Worm (Caenorhabditis elegans) whole organism, L1 larva: ENCODE results near the gene hex-2.

Experiments
- C16A3.4 ChIP-seq: fragments of 150-350 bp; optimal IDR thresholded peaks from 2 replicates; lab custom pipeline; 2014; ENCODE audit warnings: missing biosample characterization, missing genetic modification characterization
- C34B4.2 ChIP-seq: sonication (generic microtip); optimal IDR thresholded peaks from 2 replicates; lab custom pipeline; 2017; ENCODE audit warnings: mild to moderate bottlenecking, missing genetic modification characterization, missing compliant biosample characterization
- F16B12.6 ChIP-seq: fragments of 150-350 bp; optimal IDR thresholded peaks from 2 replicates; lab custom pipeline; 2014; ENCODE audit warnings: missing biosample characterization, missing genetic modification characterization
- Y116A8C.19 ChIP-seq: sonication (generic microtip); optimal IDR thresholded peaks from 2 replicates; lab custom pipeline; 2016; ENCODE audit warnings: missing compliant biosample characterization, missing genetic modification characterization, borderline replicate concordance
- alr-1 ChIP-seq: fragments of 200-800 bp; sonication (Bioruptor generic); optimal IDR thresholded peaks from 2 replicates; lab custom pipeline; 2018; ENCODE audit warnings: borderline replicate concordance, mild to moderate bottlenecking, missing genetic modification characterization, missing compliant biosample characterization
- ces-1 ChIP-seq: fragments of 150-350 bp; optimal IDR thresholded peaks from 2 replicates; lab custom pipeline; 2014; ENCODE audit warnings: missing biosample characterization, missing genetic modification reagents, missing genetic modification characterization
- efl-1 ChIP-seq, 4 experiments: fragments of 150-350 bp; optimal IDR thresholded peaks in 3 of 4; peaks in 1 of 4; 1 replicate in 1 of 4; 2 replicates in 3 of 4; lab custom pipeline; 2014; ENCODE audit warnings: missing biosample characterization in 2 of 4, missing genetic modification characterization in 2 of 4, missing genetic modification reagents in 2 of 4
- elt-2 ChIP-seq: sonication (generic microtip); optimal IDR thresholded peaks from 2 replicates; lab custom pipeline; 2016; ENCODE audit warnings: missing genetic modification characterization, mild to moderate bottlenecking, inconsistent platforms, missing compliant biosample characterization, missing genetic modification reagents
- elt-3 ChIP-seq, 6 experiments: fragments of 150-350 bp in 1 of 6; sonication (generic microtip); optimal IDR thresholded peaks; 2 replicates each; lab custom pipeline; 2017 to 2018; ENCODE audit warnings: missing biosample characterization in 6 of 6, missing genetic modification characterization in 6 of 6, inconsistent platforms in 1 of 6
- fkh-10 ChIP-seq: sonication (generic microtip); optimal IDR thresholded peaks from 2 replicates; lab custom pipeline; 2017; ENCODE audit warnings: missing biosample characterization, missing genetic modification reagents, missing genetic modification characterization
- fos-1 ChIP-seq: fragments of 150-350 bp; optimal IDR thresholded peaks from 2 replicates; lab custom pipeline; 2014; ENCODE audit warnings: missing biosample characterization, missing genetic modification characterization
- hlh-17 ChIP-seq: fragments of 200-800 bp; sonication (Bioruptor generic); optimal IDR thresholded peaks from 2 replicates; lab custom pipeline; 2018; ENCODE audit warnings: missing genetic modification characterization, mild to moderate bottlenecking, missing compliant biosample characterization, moderate library complexity, borderline replicate concordance
- hlh-4 ChIP-seq: sonication (generic microtip); optimal IDR thresholded peaks from 2 replicates; lab custom pipeline; 2016; ENCODE audit warnings: mild to moderate bottlenecking, missing genetic modification characterization, missing compliant biosample characterization
- jun-1 ChIP-seq: fragments of 150-350 bp; optimal IDR thresholded peaks from 2 replicates; lab custom pipeline; 2014; ENCODE audit warnings: missing biosample characterization, missing genetic modification reagents, missing genetic modification characterization
- lin-13 ChIP-seq: fragments of 150-350 bp; optimal IDR thresholded peaks from 2 replicates; lab custom pipeline; 2014; ENCODE audit warnings: missing biosample characterization, missing genetic modification reagents, missing genetic modification characterization
- lin-15B ChIP-seq: fragments of 150-350 bp; sonication (generic microtip); optimal IDR thresholded peaks from 3 replicates; lab custom pipeline; 2014; ENCODE audit warnings: missing biosample characterization, missing genetic modification characterization
- lsy-2 ChIP-seq, 2 experiments: fragments of 150-350 bp; optimal IDR thresholded peaks; 2 replicates each; lab custom pipeline; 2014; ENCODE audit warnings: missing biosample characterization in 2 of 2, missing genetic modification characterization in 2 of 2
- mdl-1 ChIP-seq, 2 experiments: fragments of 150-350 bp; optimal IDR thresholded peaks; 2 replicates each; lab custom pipeline; 2014 to 2017; ENCODE audit warnings: missing biosample characterization in 2 of 2, missing genetic modification characterization in 2 of 2, inconsistent platforms in 1 of 2
- mef-2 ChIP-seq: fragments of 150-350 bp; optimal IDR thresholded peaks from 2 replicates; lab custom pipeline; 2014; ENCODE audit warnings: missing biosample characterization, missing genetic modification characterization
- nhr-19 ChIP-seq: fragments of 200-800 bp; sonication (Bioruptor generic); conservative IDR thresholded peaks from 2 replicates; pipeline ENCODE4 v1.3.6; 2022; ENCODE audit warnings: missing genetic modification characterization, missing compliant biosample characterization
- nhr-237 ChIP-seq: fragments of 150-350 bp; optimal IDR thresholded peaks from 2 replicates; lab custom pipeline; 2014; ENCODE audit warnings: missing biosample characterization, missing genetic modification characterization
- nhr-28 ChIP-seq: fragments of 150-350 bp; optimal IDR thresholded peaks from 2 replicates; lab custom pipeline; 2014; ENCODE audit warnings: missing biosample characterization, missing genetic modification characterization
- nhr-77 ChIP-seq: fragments of 150-350 bp; optimal IDR thresholded peaks from 2 replicates; lab custom pipeline; 2014; ENCODE audit warnings: missing biosample characterization, missing genetic modification characterization
- nhr-84 ChIP-seq: sonication (generic microtip); optimal IDR thresholded peaks from 2 replicates; lab custom pipeline; 2017; ENCODE audit warnings: missing biosample characterization, missing genetic modification characterization
- nhr-85 ChIP-seq: sonication (generic microtip); peaks from one replicate; lab custom pipeline; 2016; ENCODE audit warnings: missing genetic modification characterization, inconsistent platforms, missing compliant biosample characterization
- pag-3 ChIP-seq: sonication (generic microtip); optimal IDR thresholded peaks from 2 replicates; lab custom pipeline; 2017; ENCODE audit warnings: missing genetic modification characterization, mild to moderate bottlenecking, missing compliant biosample characterization, antibody characterized with exemption, borderline replicate concordance; ENCODE audit not compliant: insufficient read depth
- pax-3 ChIP-seq: fragments of 200-800 bp; sonication (Bioruptor generic); optimal IDR thresholded peaks from 2 replicates; lab custom pipeline; 2018; ENCODE audit warnings: mild to moderate bottlenecking, missing genetic modification characterization, moderate library complexity, missing compliant biosample characterization
- rnt-1 ChIP-seq: sonication (generic microtip); optimal IDR thresholded peaks from 2 replicates; lab custom pipeline; 2016; ENCODE audit warnings: mild to moderate bottlenecking, missing genetic modification characterization, moderate library complexity, missing compliant biosample characterization
- skn-1 ChIP-seq: fragments of 150-350 bp; optimal IDR thresholded peaks from 2 replicates; lab custom pipeline; 2014; ENCODE audit warnings: missing biosample characterization, missing genetic modification characterization
- sox-4 ChIP-seq: sonication (generic microtip); optimal IDR thresholded peaks from 2 replicates; lab custom pipeline; 2016; ENCODE audit warnings: missing genetic modification characterization, missing compliant biosample characterization
- swsn-7 ChIP-seq: sonication (generic microtip); optimal IDR thresholded peaks from 2 replicates; lab custom pipeline; 2016; ENCODE audit warnings: missing genetic modification characterization, missing compliant biosample characterization
- tbx-2 ChIP-seq: sonication (generic microtip); optimal IDR thresholded peaks from 2 replicates; lab custom pipeline; 2016; ENCODE audit warnings: missing genetic modification characterization, missing compliant biosample characterization
- unc-130 ChIP-seq: fragments of 150-350 bp; optimal IDR thresholded peaks from 2 replicates; lab custom pipeline; 2017; ENCODE audit warnings: missing biosample characterization, missing genetic modification characterization, inconsistent platforms
- unc-30 ChIP-seq: sonication (generic microtip); optimal IDR thresholded peaks from 2 replicates; lab custom pipeline; 2017; ENCODE audit warnings: missing biosample characterization, missing genetic modification characterization
- unc-62 ChIP-seq: fragments of 150-350 bp; optimal IDR thresholded peaks from 2 replicates; lab custom pipeline; 2014; ENCODE audit warnings: missing biosample characterization, missing genetic modification reagents, missing genetic modification characterization
- zip-4 ChIP-seq: fragments of 200-800 bp; sonication (Bioruptor generic); optimal IDR thresholded peaks from 2 replicates; lab custom pipeline; 2018; ENCODE audit warnings: mild to moderate bottlenecking, missing genetic modification characterization, moderate library complexity, missing compliant biosample characterization
- ztf-11 ChIP-seq, 2 experiments: sonication (generic microtip); optimal IDR thresholded peaks; 2 replicates each; lab custom pipeline; 2016 to 2017; ENCODE audit warnings: missing genetic modification characterization in 2 of 2, missing biosample characterization in 1 of 2, missing compliant biosample characterization in 1 of 2

The hex-2 gene

DNA sequence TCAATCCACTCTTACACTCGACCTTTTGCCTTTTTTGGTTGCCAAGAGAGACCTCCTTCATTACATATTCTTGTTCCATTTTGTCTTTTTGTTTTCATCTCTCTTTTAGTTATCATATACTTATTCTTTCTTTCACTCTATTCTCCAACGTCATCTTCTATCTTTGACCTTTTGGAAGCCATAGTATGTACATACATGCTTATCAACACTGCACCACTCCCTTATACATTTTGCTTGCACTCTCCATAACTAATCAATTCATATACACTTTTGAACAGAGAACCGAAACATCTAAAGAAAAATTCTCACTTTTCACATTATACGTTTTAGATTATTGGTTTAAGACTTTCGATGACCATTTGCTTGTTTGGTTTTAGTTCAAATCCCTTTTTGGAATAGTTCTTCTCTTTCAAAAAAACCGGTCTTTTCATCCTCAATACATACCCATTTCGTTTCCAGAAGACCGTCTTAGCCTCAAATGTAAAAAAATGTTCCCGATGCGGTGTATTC is at the start of gene hex-2:
Gene hex-2 (plus strand): TSS at position 460 of the 510 bp plus-strand sequence.
- TF ChIP-seq C34B4.2, result no peak
- TF ChIP-seq Y116A8C.19 (tag; lab: Kevin White, UChicago), result no peak
- TF ChIP-seq efl-1 (optimal IDR thresholded peaks at IDR 0.05; lab: Kevin White, UChicago), result no peak
- peak in 1 of 2 experiments; percentile 51 for TF ChIP-seq efl-1 (GFP tag; optimal IDR thresholded peaks at IDR 0.05 in 1 of 2; lab: Kevin White, UChicago)
- no peak for TF ChIP-seq sox-4 (tag; lab: Kevin White, UChicago)
- no peak for TF ChIP-seq lin-15B (tag; lab: Kevin White, UChicago)
- no peak for TF ChIP-seq unc-30 (tag; lab: Kevin White, UChicago)
- TF ChIP-seq elt-2, result peak; percentile 11

DNA sequence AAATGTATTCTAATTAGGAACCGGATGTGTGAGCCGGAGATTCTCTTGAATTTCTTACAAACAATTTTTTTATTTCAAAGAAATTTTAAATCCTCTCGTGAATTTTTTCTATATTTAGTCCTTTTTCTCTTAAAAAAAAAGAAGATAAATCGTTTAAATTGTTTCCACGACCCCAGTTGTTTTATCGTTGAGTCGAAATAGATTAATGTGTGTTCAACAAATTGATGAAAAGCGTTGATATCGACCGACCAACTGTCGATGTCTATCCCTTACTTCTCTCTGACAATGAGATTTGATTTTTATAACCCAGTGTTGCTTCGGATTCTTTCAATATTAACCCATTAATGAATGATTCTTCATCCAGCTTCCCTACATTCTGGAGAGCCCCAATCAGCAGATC is 48.0 kb upstream of the hex-2 start, which contains the start of gene CD4.1:
Gene CD4.1 (plus strand): TSS at position 301 of the 400 bp plus-strand sequence.
- TF ChIP-seq rnt-1 (peak; percentile 38), pag-3 (tag; lab: Kevin White, UChicago) (no peak), unc-30 (tag; lab: Kevin White, UChicago) (no peak), hlh-17 (GFP tag; lab: Kevin White, UChicago) (no peak)

DNA sequence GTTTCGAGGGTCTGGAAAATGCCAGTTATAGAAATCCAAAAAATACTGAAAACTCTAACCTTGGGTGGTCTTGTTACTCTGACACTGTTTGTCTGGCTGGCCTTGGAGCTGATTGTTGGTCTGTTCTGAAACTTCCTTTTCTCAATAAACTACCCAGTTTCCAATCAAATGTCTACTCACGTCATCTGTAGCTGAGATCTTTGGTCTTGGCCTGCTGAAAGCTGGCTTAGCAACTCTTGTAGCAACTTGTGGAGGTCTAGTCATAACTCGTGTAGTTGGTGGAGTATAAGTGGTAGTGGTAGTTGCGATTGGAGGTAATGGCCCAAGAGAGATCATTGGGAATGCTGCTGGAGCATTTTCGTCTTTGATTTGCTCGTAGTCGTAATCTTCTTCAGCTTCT is 44.1 kb upstream of the hex-2 start:
- TF ChIP-seq hlh-4 (tag; lab: Kevin White, UChicago) (no peak), alr-1 (tag; lab: Kevin White, UChicago) (no peak), nhr-28 (no peak), pax-3 (no peak), swsn-7 (tag; lab: Kevin White, UChicago) (no peak)

DNA sequence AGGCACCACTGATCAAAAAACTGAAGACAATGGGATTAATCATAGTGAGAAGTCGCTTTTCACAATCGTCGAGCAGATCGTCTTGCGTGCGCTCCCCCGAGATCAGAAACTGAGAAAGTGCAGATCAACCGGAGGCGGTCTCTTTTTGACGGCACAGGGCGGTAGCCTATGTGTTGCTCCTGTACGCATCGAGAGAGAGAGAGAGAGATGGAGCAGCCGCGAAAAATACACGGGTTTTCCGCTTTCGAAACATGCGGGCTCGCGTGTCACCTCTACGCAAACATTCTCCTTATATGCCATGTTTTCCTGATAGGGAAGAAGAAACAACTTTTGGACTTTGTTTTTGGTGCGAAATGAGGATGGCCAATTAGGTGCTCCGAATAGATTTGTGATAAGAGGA is 41.1 kb upstream of the hex-2 start, which contains the start of gene lrpc-1:
Gene lrpc-1 (minus strand): TSS at position 101 of the 400 bp plus-strand sequence.
- TF ChIP-seq nhr-85 (tag; lab: Kevin White, UChicago), result no peak
- TF ChIP-seq ces-1 (GFP tag; lab: Kevin White, UChicago), result no peak
- TF ChIP-seq mef-2 (tag; lab: Kevin White, UChicago), result no peak
- TF ChIP-seq jun-1 (tag; lab: Kevin White, UChicago), result no peak
- TF ChIP-seq lsy-2 (tag; optimal IDR thresholded peaks at IDR 0.05; lab: Kevin White, UChicago), result no peak
- no peak for TF ChIP-seq nhr-77
- no peak for TF ChIP-seq F16B12.6 (tag; lab: Kevin White, UChicago)
- TF ChIP-seq fos-1 (tag; lab: Kevin White, UChicago), result no peak
- no peak for TF ChIP-seq nhr-19 (GFP tag; lab: Robert Waterston, UW)
- no peak for TF ChIP-seq lin-13 (GFP tag; lab: Kevin White, UChicago)
- TF ChIP-seq alr-1 (tag; lab: Kevin White, UChicago), result no peak
- TF ChIP-seq Y116A8C.19 (tag; lab: Kevin White, UChicago), result no peak
- TF ChIP-seq zip-4 (GFP tag; lab: Kevin White, UChicago), result no peak
- no peak for TF ChIP-seq nhr-237
- no peak for TF ChIP-seq elt-3 (tag; optimal IDR thresholded peaks at IDR 0.05; lab: Kevin White, UChicago)
- no peak for TF ChIP-seq mdl-1 (tag; optimal IDR thresholded peaks at IDR 0.05; lab: Kevin White, UChicago)
- TF ChIP-seq fkh-10 (GFP tag; lab: Kevin White, UChicago), result no peak
- TF ChIP-seq, all 84 proteins: peak for 0

DNA sequence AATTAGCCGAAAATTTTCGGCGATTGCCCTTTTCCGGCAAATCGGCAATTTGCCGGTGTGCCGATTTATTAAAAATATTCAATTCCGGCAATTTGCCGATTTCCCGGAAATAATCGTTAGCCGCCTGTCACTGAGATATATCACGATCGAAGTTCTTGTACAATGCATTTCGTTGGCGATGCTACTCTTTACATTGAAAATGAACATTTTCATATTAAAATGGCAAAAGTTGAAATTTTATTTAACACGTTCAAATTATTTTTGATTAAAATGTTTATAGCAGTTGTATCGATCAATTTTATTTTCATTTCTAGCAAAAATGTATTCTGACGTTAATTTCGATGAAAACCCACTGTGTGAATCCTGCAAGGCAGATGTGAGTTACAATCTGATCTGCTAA is 39.5 kb upstream of the hex-2 start, which contains the start of gene M03E7.3:
Gene M03E7.3 (plus strand): TSS at position 301 of the 400 bp plus-strand sequence.
- TF ChIP-seq fos-1 (tag; lab: Kevin White, UChicago), result no peak
- no peak for TF ChIP-seq lsy-2 (tag; optimal IDR thresholded peaks at IDR 0.05; lab: Kevin White, UChicago)
- TF ChIP-seq unc-130 (tag; lab: Kevin White, UChicago), result no peak
- TF ChIP-seq skn-1 (tag; lab: Kevin White, UChicago), result no peak
- no peak for TF ChIP-seq ces-1 (GFP tag; lab: Kevin White, UChicago)
- TF ChIP-seq nhr-85 (tag; lab: Kevin White, UChicago), result no peak
- no peak for TF ChIP-seq Y116A8C.19 (tag; lab: Kevin White, UChicago)
- no peak for TF ChIP-seq C16A3.4 (tag; lab: Kevin White, UChicago)
- no peak for TF ChIP-seq nhr-84 (tag; lab: Kevin White, UChicago)
- TF ChIP-seq ztf-11 (tag; optimal IDR thresholded peaks at IDR 0.05; lab: Kevin White, UChicago), result no peak
- TF ChIP-seq lin-15B (tag; lab: Kevin White, UChicago), result no peak
- TF ChIP-seq unc-30 (tag; lab: Kevin White, UChicago), result no peak
- TF ChIP-seq tbx-2, result no peak
- TF ChIP-seq unc-62, result no peak
